Fruit fly (Drosophila melanogaster) whole organism, embryonic: ENCODE measurements around the gene CG9839.

ENCODE experiments used
- Adf1 ChIP-seq: fragments of 200-800 bp; sonication (Bioruptor generic); IDR thresholded peaks from 2 replicates; pipeline ENCODE4 v1.3.6; 2022; ENCODE audit warnings: missing biosample characterization, missing genetic modification characterization
- CG10321 ChIP-seq: fragments of 200-800 bp; sonication (Bioruptor generic); IDR thresholded peaks from 2 replicates; pipeline ENCODE4 v1.3.6; 2022; ENCODE audit warnings: missing biosample characterization, missing genetic modification characterization
- CG11456 ChIP-seq: fragments of 200-800 bp; sonication (Bioruptor generic); IDR thresholded peaks from 3 replicates; pipeline ENCODE4 v1.3.6; 2022; ENCODE audit warnings: missing biosample characterization, missing genetic modification characterization
- CG11504 ChIP-seq: fragments of 200-800 bp; sonication (Bioruptor generic); optimal IDR thresholded peaks from 3 replicates; lab custom pipeline; 2019; ENCODE audit warnings: missing biosample characterization, mild to moderate bottlenecking, missing genetic modification characterization, moderate library complexity
- CG11560 ChIP-seq: fragments of 200-800 bp; sonication (Bioruptor generic); IDR thresholded peaks from 3 replicates; pipeline ENCODE4 v1.3.6; 2022; ENCODE audit warnings: missing biosample characterization, missing genetic modification characterization
- CG11696 ChIP-seq: fragments of 200-800 bp; sonication (Bioruptor generic); IDR thresholded peaks from 2 replicates; pipeline ENCODE4 v1.3.6; 2022; ENCODE audit warnings: missing biosample characterization, missing genetic modification characterization
- CG11723 ChIP-seq: fragments of 200-800 bp; sonication (Bioruptor generic); optimal IDR thresholded peaks from 2 replicates; lab custom pipeline; 2017; ENCODE audit warnings: missing biosample characterization, mild to moderate bottlenecking, missing genetic modification characterization
- CG12155 ChIP-seq: fragments of 200-800 bp; sonication (Bioruptor generic); optimal IDR thresholded peaks from 3 replicates; lab custom pipeline; 2016; ENCODE audit warnings: missing biosample characterization, missing genetic modification characterization
- CG12219 ChIP-seq: fragments of 200-800 bp; sonication (Bioruptor generic); optimal IDR thresholded peaks from 3 replicates; lab custom pipeline; 2018; ENCODE audit warnings: missing biosample characterization, mild to moderate bottlenecking, missing genetic modification characterization
- CG13287 ChIP-seq: fragments of 200-800 bp; sonication (Bioruptor generic); IDR thresholded peaks from 2 replicates; pipeline ENCODE4 v1.3.6; 2022; ENCODE audit warnings: missing biosample characterization, missing genetic modification characterization; ENCODE audit not compliant: partially characterized antibody
- CG13424 ChIP-seq: fragments of 200-800 bp; sonication (Bioruptor generic); optimal IDR thresholded peaks from 2 replicates; lab custom pipeline; 2019; ENCODE audit warnings: missing biosample characterization, mild to moderate bottlenecking, missing genetic modification characterization, moderate library complexity
- CG32532 ChIP-seq: fragments of 200-800 bp; sonication (Bioruptor generic); IDR thresholded peaks from 2 replicates; pipeline ENCODE4 v1.3.6; 2022; ENCODE audit warnings: missing biosample characterization, missing genetic modification characterization
- CG6254 ChIP-seq: fragments of 200-800 bp; sonication (Bioruptor generic); optimal IDR thresholded peaks from 3 replicates; lab custom pipeline; 2017; ENCODE audit warnings: mild to moderate bottlenecking, missing biosample characterization, missing genetic modification reagents, missing genetic modification characterization
- CG7372 ChIP-seq: fragments of 200-800 bp; sonication (Bioruptor generic); IDR thresholded peaks from 2 replicates; pipeline ENCODE4 v1.3.6; 2022; ENCODE audit warnings: missing biosample characterization, missing genetic modification characterization
- CG8924 ChIP-seq: fragments of 200-800 bp; optimal IDR thresholded peaks from 3 replicates; lab custom pipeline; 2019; ENCODE audit warnings: missing biosample characterization, mild to moderate bottlenecking, missing genetic modification characterization, moderate library complexity
- CG9437 ChIP-seq: fragments of 200-800 bp; sonication (Bioruptor generic); optimal IDR thresholded peaks from 2 replicates; lab custom pipeline; 2018; ENCODE audit warnings: missing biosample characterization, mild to moderate bottlenecking, missing genetic modification characterization
- CrebB ChIP-seq: fragments of 200-800 bp; sonication (Bioruptor generic); optimal IDR thresholded peaks from 3 replicates; lab custom pipeline; 2018; ENCODE audit warnings: missing biosample characterization, mild to moderate bottlenecking, missing genetic modification characterization
- Deaf1 ChIP-seq: fragments of 200-800 bp; optimal IDR thresholded peaks from 3 replicates; lab custom pipeline; 2019; ENCODE audit warnings: missing biosample characterization, mild to moderate bottlenecking, missing genetic modification characterization, moderate library complexity
- Dek ChIP-seq: fragments of 200-800 bp; sonication (Bioruptor generic); optimal IDR thresholded peaks from 3 replicates; lab custom pipeline; 2019; ENCODE audit warnings: missing biosample characterization, mild to moderate bottlenecking, missing genetic modification characterization, moderate library complexity
- Dip2 ChIP-seq: fragments of 200-800 bp; sonication (Bioruptor generic); IDR thresholded peaks from 2 replicates; pipeline ENCODE4 v1.3.6; 2022; ENCODE audit warnings: missing biosample characterization, missing genetic modification characterization
- Dll ChIP-seq: fragments of 200-800 bp; sonication (Bioruptor generic); IDR thresholded peaks from 4 replicates; pipeline ENCODE4 v1.3.6; 2022; ENCODE audit warnings: missing biosample characterization, missing genetic modification characterization; ENCODE audit not compliant: partially characterized antibody
- Dp ChIP-seq: fragments of 200-800 bp; sonication (Bioruptor generic); optimal IDR thresholded peaks from 2 replicates; lab custom pipeline; 2018; ENCODE audit warnings: missing biosample characterization, mild to moderate bottlenecking, missing genetic modification characterization, moderate library complexity
- Drgx ChIP-seq: fragments of 200-800 bp; sonication (Bioruptor generic); IDR thresholded peaks from 2 replicates; pipeline ENCODE4 v1.3.6; 2022; ENCODE audit warnings: missing biosample characterization, missing genetic modification characterization
- HLH54F ChIP-seq: fragments of 200-800 bp; sonication (Bioruptor generic); optimal IDR thresholded peaks from 3 replicates; lab custom pipeline; 2016; ENCODE audit warnings: missing biosample characterization, missing genetic modification characterization
- Hr3 ChIP-seq: fragments of 200-800 bp; sonication (Bioruptor generic); optimal IDR thresholded peaks from 3 replicates; lab custom pipeline; 2016; ENCODE audit warnings: missing biosample characterization, missing genetic modification characterization
- Jarid2 ChIP-seq: fragments of 200-800 bp; sonication (Bioruptor generic); optimal IDR thresholded peaks from 3 replicates; lab custom pipeline; 2017; ENCODE audit warnings: mild to moderate bottlenecking, missing biosample characterization, missing genetic modification reagents, missing genetic modification characterization
- Lhr ChIP-seq: fragments of 200-800 bp; sonication (Bioruptor generic); optimal IDR thresholded peaks from 3 replicates; lab custom pipeline; 2017; ENCODE audit warnings: mild to moderate bottlenecking, missing biosample characterization, missing genetic modification reagents, missing genetic modification characterization
- Neu2 ChIP-seq: fragments of 200-800 bp; sonication (Bioruptor generic); optimal IDR thresholded peaks from 3 replicates; lab custom pipeline; 2016; ENCODE audit warnings: missing biosample characterization, missing genetic modification characterization, borderline replicate concordance
- Xbp1 ChIP-seq: fragments of 200-800 bp; sonication (Bioruptor generic); optimal IDR thresholded peaks from 3 replicates; lab custom pipeline; 2016; ENCODE audit warnings: missing biosample characterization, mild to moderate bottlenecking, missing genetic modification characterization
- YL-1 ChIP-seq: fragments of 200-800 bp; sonication (Bioruptor generic); optimal IDR thresholded peaks from 3 replicates; lab custom pipeline; 2017; ENCODE audit warnings: missing biosample characterization, mild to moderate bottlenecking, missing genetic modification characterization
- ac ChIP-seq: fragments of 200-800 bp; sonication (Bioruptor generic); optimal IDR thresholded peaks from 3 replicates; lab custom pipeline; 2017; ENCODE audit warnings: missing biosample characterization, mild to moderate bottlenecking, missing genetic modification characterization
- az2 ChIP-seq: fragments of 200-800 bp; sonication (Bioruptor generic); optimal IDR thresholded peaks from 3 replicates; lab custom pipeline; 2016; ENCODE audit warnings: missing biosample characterization, missing genetic modification characterization
- crol ChIP-seq: fragments of 200-800 bp; sonication (Bioruptor generic); IDR thresholded peaks from 2 replicates; pipeline ENCODE4 v1.3.6; 2022; ENCODE audit warnings: missing biosample characterization, missing genetic modification characterization
- cwo ChIP-seq: fragments of 200-800 bp; sonication (Bioruptor generic); optimal IDR thresholded peaks from 3 replicates; lab custom pipeline; 2017; ENCODE audit warnings: missing biosample characterization, missing genetic modification characterization, mild to moderate bottlenecking, moderate library complexity, missing genetic modification reagents
- dimm ChIP-seq: fragments of 200-800 bp; sonication (Bioruptor generic); IDR thresholded peaks from 2 replicates; pipeline ENCODE4 v1.3.6; 2022; ENCODE audit warnings: missing biosample characterization, missing genetic modification characterization
- esg ChIP-seq: fragments of 200-800 bp; sonication (Bioruptor generic); conservative IDR thresholded peaks from 2 replicates; pipeline ENCODE4 v1.3.6; 2022; ENCODE audit warnings: missing biosample characterization, missing genetic modification characterization
- ken ChIP-seq: fragments of 200-800 bp; sonication (Bioruptor generic); IDR thresholded peaks from 3 replicates; pipeline ENCODE4 v1.3.6; 2022; ENCODE audit warnings: missing biosample characterization, missing genetic modification characterization
- lola ChIP-seq, 3 experiments: fragments of >200 bp in 2 of 3; fragments of 200-800 bp in 1 of 3; sonication (Bioruptor generic) in 1 of 3; optimal IDR thresholded peaks; 2 replicates each; lab custom pipeline; 2017 to 2019; ENCODE audit warnings: missing biosample characterization in 3 of 3, missing genetic modification characterization in 3 of 3, mild to moderate bottlenecking in 1 of 3, moderate library complexity in 1 of 3
- oc ChIP-seq: fragments of 200-800 bp; sonication (Bioruptor generic); optimal IDR thresholded peaks from 2 replicates; lab custom pipeline; 2018; ENCODE audit warnings: missing biosample characterization, mild to moderate bottlenecking, missing genetic modification characterization, moderate library complexity
- pb ChIP-seq: fragments of 200-800 bp; sonication (Bioruptor generic); optimal IDR thresholded peaks from 3 replicates; lab custom pipeline; 2016; ENCODE audit warnings: missing biosample characterization, missing genetic modification characterization
- repo ChIP-seq: fragments of 200-800 bp; sonication (Bioruptor generic); optimal IDR thresholded peaks from 2 replicates; lab custom pipeline; 2016; ENCODE audit warnings: missing biosample characterization, missing genetic modification characterization
- run ChIP-seq: fragments of 200-800 bp; sonication (Bioruptor generic); optimal IDR thresholded peaks from 3 replicates; lab custom pipeline; 2018; ENCODE audit warnings: missing biosample characterization, mild to moderate bottlenecking, missing genetic modification characterization
- sob ChIP-seq: fragments of 200-800 bp; sonication (Bioruptor generic); IDR thresholded peaks from 2 replicates; pipeline ENCODE4 v1.3.6; 2022; ENCODE audit warnings: missing biosample characterization, missing genetic modification characterization
- unc-4 ChIP-seq: fragments of 200-800 bp; sonication (Bioruptor generic); IDR thresholded peaks from 2 replicates; pipeline ENCODE4 v1.3.6; 2022; ENCODE audit warnings: missing biosample characterization, missing genetic modification characterization; ENCODE audit not compliant: partially characterized antibody
- z ChIP-seq: fragments of 200-800 bp; sonication (Bioruptor generic); IDR thresholded peaks from 3 replicates; pipeline ENCODE4 v1.3.6; 2022; ENCODE audit warnings: missing biosample characterization, missing genetic modification characterization
- zfh1 ChIP-seq: fragments of 200-800 bp; sonication (Bioruptor generic); IDR thresholded peaks from 3 replicates; pipeline ENCODE4 v1.3.6; 2022; ENCODE audit warnings: missing biosample characterization, missing genetic modification characterization

Gene CG9839

DNA sequence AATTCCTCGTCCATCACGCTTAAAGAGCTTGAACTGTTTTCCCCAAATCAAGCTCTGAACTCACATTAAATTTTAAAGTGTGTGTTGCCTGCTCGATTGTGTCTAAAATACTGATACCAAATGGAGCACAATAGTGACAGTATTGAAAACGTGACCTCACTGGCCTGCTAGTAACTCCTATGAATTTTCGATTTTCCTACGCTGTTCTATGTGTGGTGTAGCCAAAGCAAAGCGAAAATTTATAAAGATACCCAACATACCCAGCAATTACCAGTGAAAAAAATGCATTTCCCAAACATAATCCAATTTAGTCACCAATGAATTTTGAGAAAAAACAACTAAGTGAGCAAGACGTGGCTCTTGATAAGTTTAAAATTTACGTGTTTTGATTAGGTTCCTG, 25.8 kb downstream of the CG9839 start, which contains the start of gene CG33191:
TSS of gene CG33191 (minus strand) at position 101 of the 400 bp plus-strand sequence.
- TF ChIP-seq CG11504 (tag; lab: Kevin White, UChicago) (no peak), ken (GFP tag; lab: Robert Waterston, UW) (no peak), pb (GFP tag; lab: Kevin White, UChicago) (no peak), unc-4 (GFP tag; lab: Robert Waterston, UW) (no peak), CG12155 (no peak), oc (tag; lab: Kevin White, UChicago) (no peak), CG7372 (GFP tag; lab: Robert Waterston, UW) (no peak), CG11456 (GFP tag; lab: Robert Waterston, UW) (no peak), Dip2 (no peak), esg (no peak), ac (no peak), az2 (GFP tag; lab: Kevin White, UChicago) (no peak)
- TF ChIP-seq, all 482 proteins: peak for 0

DNA sequence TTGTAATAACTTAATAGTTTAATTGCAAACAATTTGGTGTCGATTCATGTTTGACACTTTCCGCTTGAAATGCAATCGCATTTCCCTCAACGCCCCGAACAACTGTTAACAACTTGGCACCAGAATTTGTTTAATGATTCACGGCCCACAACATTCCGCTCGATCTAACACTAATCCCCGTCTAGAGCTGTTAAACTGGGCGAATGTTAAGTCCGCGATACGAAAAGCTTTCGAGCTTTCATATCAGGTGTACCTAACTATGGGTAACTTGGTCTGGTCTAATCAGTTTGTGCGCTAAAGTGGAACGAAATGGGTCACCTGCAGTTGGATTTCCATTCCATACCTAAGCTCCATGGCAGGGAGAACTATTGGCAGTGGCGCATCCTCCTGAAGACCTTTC, 32.5 kb downstream of the CG9839 start, which contains the start of gene CG34301:
TSS of gene CG34301 (plus strand) at position 301 of the 400 bp plus-strand sequence.
- no peak for TF ChIP-seq CG12219 (GFP tag; lab: Kevin White, UChicago)
- peak; percentile 13 for TF ChIP-seq Jarid2 (GFP tag; lab: Kevin White, UChicago)
- 0 out of 2 replicates have a peak, but pooled peaks have one; percentile 9 for TF ChIP-seq CG13287
- TF ChIP-seq Drgx (GFP tag; lab: Robert Waterston, UW), result no peak

dm6 chr3R:8772591-8772990, 33.0 kb downstream of the CG9839 start, which contains the start of gene CG13318:
TSS of gene CG13318 (minus strand) at chr3R:8772691.
- TF ChIP-seq sob (no peak), cwo (GFP tag; lab: Kevin White, UChicago) (no peak), Hr3 (GFP tag; lab: Kevin White, UChicago) (no peak), CG11723 (GFP tag; lab: Kevin White, UChicago) (no peak), Neu2 (no peak), repo (GFP tag; lab: Kevin White, UChicago) (no peak), CG9437 (GFP tag; lab: Kevin White, UChicago) (no peak), CG13424 (no peak), CG11696 (GFP tag; lab: Robert Waterston, UW) (no peak), Dek (tag; lab: Kevin White, UChicago) (no peak), lola (GFP tag; optimal IDR thresholded peaks at IDR 0.05; lab: Kevin White, UChicago) (no peak)

- no peak for TF ChIP-seq crol (GFP tag; lab: Robert Waterston, UW)
- TF ChIP-seq CG6254, result no peak
- no peak for TF ChIP-seq CG8924 (tag; lab: Kevin White, UChicago)
- TF ChIP-seq HLH54F (GFP tag; lab: Kevin White, UChicago), result no peak
- no peak for TF ChIP-seq Lhr (GFP tag; lab: Kevin White, UChicago)
- no peak for TF ChIP-seq dimm (GFP tag; lab: Robert Waterston, UW)
These were observed 36.5 kb downstream of the CG9839 start, which contains the start of gene CG8236 for dm6 chr3R:8769094-8769493. TSS of gene CG8236 (plus strand) at chr3R:8769394.

DNA sequence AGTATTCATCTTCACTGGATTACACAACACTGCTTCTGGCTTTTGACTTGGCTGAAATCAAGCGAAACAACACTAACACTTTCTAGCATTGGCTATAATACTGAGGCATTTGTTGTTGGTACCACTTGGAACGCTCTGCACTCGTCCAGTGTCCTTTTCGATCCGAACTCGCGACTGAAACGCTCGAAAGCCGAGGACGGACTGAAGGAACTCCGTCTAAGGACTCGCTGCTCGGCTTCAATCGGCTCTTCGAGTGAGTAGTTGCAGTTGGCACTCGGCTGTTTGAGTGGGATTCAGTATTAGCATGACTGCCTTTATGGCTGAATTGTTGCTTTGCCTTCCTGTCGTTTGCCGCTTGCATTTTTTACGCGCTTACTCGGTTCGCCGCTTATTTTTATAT, 37.6 kb downstream of the CG9839 start, which contains the start of the genes CG34135 and CG11768:
TSS of gene CG34135 (minus strand) at position 194 of the 400 bp plus-strand sequence.
TSS of gene CG11768 (minus strand) at position 203 of the 400 bp plus-strand sequence.
- no peak for TF ChIP-seq Adf1
- no peak for TF ChIP-seq run (tag; lab: Kevin White, UChicago)
- no peak for TF ChIP-seq YL-1
- TF ChIP-seq CrebB, result no peak
- TF ChIP-seq Dp, result no peak
- TF ChIP-seq Xbp1, result no peak
- 0 out of 3 replicates have a peak, but pooled peaks have one; percentile 22 for TF ChIP-seq zfh1 (GFP tag; lab: Robert Waterston, UW)
- TF ChIP-seq CG32532 (GFP tag; lab: Robert Waterston, UW), result no peak
- TF ChIP-seq Deaf1 (tag; lab: Kevin White, UChicago), result peak; percentile 94
- no peak for TF ChIP-seq CG11560 (tag; lab: Robert Waterston, UW)
- no peak for TF ChIP-seq Dll
- no peak for TF ChIP-seq CG10321 (GFP tag; lab: Robert Waterston, UW)
- peak; percentile 91 for TF ChIP-seq z (GFP tag; lab: Robert Waterston, UW)
